Worm (Caenorhabditis elegans) whole organism, L4/young adult: Measurements from ENCODE around the gene C34C6.10.
A peak's percentile ranks its signal among the peaks of the same experiment; 100 is the strongest.

Experiments
- W03F9.2 ChIP-seq: fragments of 150-350 bp; optimal IDR thresholded peaks from 2 replicates; lab custom pipeline; 2014; ENCODE audit warnings: missing biosample characterization, missing genetic modification characterization
- dao-5 ChIP-seq: sonication (generic microtip); optimal IDR thresholded peaks from 2 replicates; lab custom pipeline; 2016; ENCODE audit warnings: missing genotype, missing genetic modification characterization, moderate library complexity, missing compliant biosample characterization
- him-1 ChIP-seq: sonication (generic microtip); optimal IDR thresholded peaks from 2 replicates; lab custom pipeline; 2016; ENCODE audit warnings: missing genotype, missing genetic modification reagents, missing genetic modification characterization, missing compliant biosample characterization

The C34C6.10 gene

DNA sequence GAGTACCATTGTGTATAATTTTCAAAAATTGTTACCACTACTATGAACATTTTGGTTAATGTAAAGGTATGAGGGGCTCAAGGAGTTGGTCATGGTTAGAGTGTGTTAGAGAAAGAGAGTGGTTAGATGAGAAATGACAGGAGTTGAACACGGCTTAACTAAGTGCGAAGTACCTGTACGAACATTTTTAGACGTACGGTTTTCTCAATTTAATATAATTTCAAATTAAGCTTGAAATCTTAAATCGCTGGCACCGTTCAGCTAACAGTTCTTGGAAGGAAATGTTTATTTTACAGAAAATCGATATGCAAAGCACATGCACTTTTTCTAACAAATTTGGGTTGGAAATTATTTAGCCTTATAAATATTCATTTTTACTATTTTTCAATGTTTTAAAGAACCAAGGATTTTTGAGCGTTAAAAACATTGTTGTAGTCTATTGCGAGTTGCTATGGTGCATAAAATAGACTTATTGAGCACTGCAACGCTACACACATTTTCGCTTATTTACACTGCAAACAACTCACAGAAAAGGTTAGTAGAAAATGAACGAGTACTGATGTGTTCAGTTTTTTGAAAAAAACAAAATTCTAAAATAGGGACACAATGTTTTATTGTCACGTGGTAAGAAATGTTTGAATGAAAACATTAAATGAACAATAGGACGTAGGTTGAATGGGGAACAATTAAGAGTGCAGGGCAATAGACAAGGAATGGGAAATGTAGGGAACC is 6.1 kb upstream of the C34C6.10 start, which contains the start of gene sphk-1:
TSS of gene sphk-1 (minus strand) at position 51 of the 732 bp plus-strand sequence.
- TF ChIP-seq W03F9.2 (tag; lab: Kevin White, UChicago) (no peak), him-1 (no peak), dao-5 (tag; lab: Kevin White, UChicago) (no peak)

DNA sequence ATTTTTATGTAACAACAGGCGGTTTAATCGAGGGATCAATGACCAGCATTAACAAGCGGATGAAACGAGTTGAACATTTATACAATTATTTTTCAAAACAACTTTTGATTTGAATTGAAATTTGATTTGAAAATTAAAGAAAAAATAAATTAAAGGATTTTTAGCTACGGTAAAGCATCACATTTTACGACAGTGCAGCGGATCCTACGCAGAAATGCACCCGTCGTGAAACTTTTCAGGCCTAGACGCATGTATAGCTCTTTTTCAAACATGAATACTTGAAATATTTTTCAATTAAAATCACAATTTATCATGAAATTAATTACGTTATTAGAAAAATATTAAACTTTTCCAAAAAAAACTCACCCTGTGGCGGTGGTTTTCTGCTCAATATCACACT is 5.4 kb upstream of the C34C6.10 start:
- no peak for TF ChIP-seq him-1
- TF ChIP-seq W03F9.2 (tag; lab: Kevin White, UChicago): no peak
- TF ChIP-seq dao-5 (tag; lab: Kevin White, UChicago): no peak

ce11 chrII:8698828-8699227 is 3.1 kb upstream of the C34C6.10 start, which contains the start of gene chdh-1:
Gene chdh-1 (minus strand): TSS chrII:8698928.
- TF ChIP-seq dao-5 (tag; lab: Kevin White, UChicago) (no peak), him-1 (no peak), W03F9.2 (tag; lab: Kevin White, UChicago) (no peak)

DNA sequence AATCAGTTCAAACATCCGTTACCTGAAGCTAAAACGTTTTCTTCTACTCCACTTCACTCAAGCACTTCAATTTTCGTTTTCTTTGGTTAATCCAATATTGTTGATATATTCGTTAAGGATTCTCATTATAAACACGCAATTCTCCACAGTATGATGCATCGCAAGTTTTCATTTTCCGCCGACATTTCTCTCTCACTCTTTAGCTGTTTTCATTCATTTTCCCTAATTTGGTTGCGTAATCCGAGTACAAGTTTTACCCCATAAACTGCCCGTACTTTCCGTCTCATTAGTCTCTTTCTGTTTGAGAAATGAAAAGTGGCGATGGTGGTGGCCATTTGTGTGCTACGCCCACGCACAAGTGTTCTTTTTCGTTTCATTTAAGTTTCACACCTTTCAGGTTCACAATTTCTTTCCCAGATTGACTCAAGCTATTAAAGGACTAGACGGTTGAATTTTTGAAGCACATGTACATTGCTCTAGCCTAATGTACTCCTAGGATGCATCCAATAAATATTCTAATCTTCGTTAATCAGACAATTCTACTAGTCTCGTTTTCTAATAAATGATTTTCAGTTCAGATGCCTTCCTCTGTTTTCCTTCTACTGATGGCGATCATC is 4.2 kb downstream of the C34C6.10 start, which contains the start of gene C34C6.3:
TSS of gene C34C6.3 (plus strand) at position 567 of the 617 bp plus-strand sequence.
- TF ChIP-seq dao-5 (tag; lab: Kevin White, UChicago) (no peak), him-1 (no peak), W03F9.2 (tag; lab: Kevin White, UChicago) (no peak)

ce11 chrII:8685623-8686022 is 10.1 kb downstream of the C34C6.10 start, which contains the start of gene C34C6.9:
Gene C34C6.9 (plus strand): TSS chrII:8685923.
- TF ChIP-seq him-1: no peak
- no peak for TF ChIP-seq W03F9.2 (tag; lab: Kevin White, UChicago)
- TF ChIP-seq dao-5 (tag; lab: Kevin White, UChicago): no peak

DNA sequence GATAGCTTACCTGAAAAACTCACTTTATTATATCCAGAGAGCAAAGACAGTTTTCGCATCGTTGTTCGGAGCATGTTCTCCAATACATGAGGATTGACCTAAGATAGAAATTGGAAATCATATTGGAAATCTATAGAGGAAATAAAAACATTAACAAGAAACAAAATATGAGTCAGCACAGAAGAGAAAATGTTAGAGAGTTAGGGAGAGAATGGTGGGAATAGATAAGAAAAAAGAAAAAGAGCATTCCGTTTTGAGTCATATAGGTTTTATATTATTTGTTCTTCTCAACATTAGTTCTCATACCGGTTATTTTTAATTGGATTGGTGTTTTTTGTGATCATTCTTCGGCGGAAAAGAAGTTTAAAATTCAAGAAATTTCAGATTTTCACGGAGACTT is 10.9 kb downstream of the C34C6.10 start, which contains the start of gene hgap-2:
TSS of gene hgap-2 (minus strand) at position 101 of the 400 bp plus-strand sequence.
- no peak for TF ChIP-seq W03F9.2 (tag; lab: Kevin White, UChicago)

- TF ChIP-seq dao-5 (tag; lab: Kevin White, UChicago) (no peak), W03F9.2 (tag; lab: Kevin White, UChicago) (peak; percentile 72), him-1 (peak; percentile 2)
These were observed 11.8 kb downstream of the C34C6.10 start for ce11 chrII:8683933-8684332.

DNA sequence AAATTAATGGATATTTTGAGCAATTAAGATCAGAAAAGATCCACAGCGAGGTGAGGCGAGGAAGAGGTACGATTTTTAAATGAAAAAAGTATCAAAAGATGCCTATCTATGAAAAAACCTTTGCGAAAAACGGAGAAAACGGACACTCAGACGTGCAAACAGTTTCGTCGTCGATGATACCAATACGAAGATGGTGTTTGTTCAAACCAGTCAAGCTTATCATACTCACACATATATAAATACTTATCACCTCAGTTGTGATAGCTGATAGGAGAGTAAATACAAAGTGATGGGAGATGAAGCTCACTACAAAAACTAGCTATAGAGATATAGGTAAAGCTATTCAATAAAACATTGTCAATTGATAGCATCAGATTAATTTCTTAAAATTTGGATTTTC is 15.9 kb downstream of the C34C6.10 start:
- TF ChIP-seq him-1: no peak
- no peak for TF ChIP-seq dao-5 (tag; lab: Kevin White, UChicago)
- TF ChIP-seq W03F9.2 (tag; lab: Kevin White, UChicago): no peak

- TF ChIP-seq dao-5 (tag; lab: Kevin White, UChicago) (no peak), W03F9.2 (tag; lab: Kevin White, UChicago) (no peak), him-1 (no peak)
These were observed 20.3 kb downstream of the C34C6.10 start for ce11 chrII:8675369-8675768.

- no peak for TF ChIP-seq him-1
- TF ChIP-seq dao-5 (tag; lab: Kevin White, UChicago): no peak
- TF ChIP-seq W03F9.2 (tag; lab: Kevin White, UChicago): no peak
These were observed 24.8 kb downstream of the C34C6.10 start for ce11 chrII:8670835-8671234.

ce11 chrII:8668871-8669270 is 26.8 kb downstream of the C34C6.10 start:
- TF ChIP-seq dao-5 (tag; lab: Kevin White, UChicago) (no peak), him-1 (no peak), W03F9.2 (tag; lab: Kevin White, UChicago) (no peak)

ce11 chrII:8664533-8664932 is 31.1 kb downstream of the C34C6.10 start, which contains the start of gene etc-1:
Gene etc-1 (plus strand): TSS chrII:8664833.
- TF ChIP-seq W03F9.2 (tag; lab: Kevin White, UChicago) (no peak), dao-5 (tag; lab: Kevin White, UChicago) (no peak), him-1 (no peak)

ce11 chrII:8661539-8661938 is 34.1 kb downstream of the C34C6.10 start, which contains the start of the genes piga-1 and eif-2Bepsilon:
Gene piga-1 (minus strand): TSS chrII:8661712.
Gene eif-2Bepsilon (plus strand): TSS chrII:8661869.
- TF ChIP-seq dao-5 (tag; lab: Kevin White, UChicago) (no peak), him-1 (no peak), W03F9.2 (tag; lab: Kevin White, UChicago) (no peak)

DNA sequence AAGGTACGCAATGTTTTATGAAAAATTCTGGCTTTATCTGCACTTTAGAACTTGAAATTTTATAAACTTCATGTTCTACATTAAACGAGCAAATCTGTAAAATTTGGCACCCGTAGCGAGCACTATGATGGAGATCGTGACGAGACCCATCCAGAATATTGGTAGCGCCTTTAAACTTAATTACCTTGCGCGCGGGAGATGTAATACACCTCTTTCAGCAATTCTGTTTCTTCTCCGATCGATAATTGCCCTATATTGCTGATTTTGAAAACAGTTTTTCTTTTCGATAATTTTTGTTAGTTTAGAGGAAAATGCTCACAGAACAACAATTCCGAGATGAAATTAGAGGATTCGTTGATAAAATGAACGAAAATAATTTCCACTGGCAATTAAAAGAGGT is 36.8 kb downstream of the C34C6.10 start, which contains the start of gene atg-10:
TSS of gene atg-10 (plus strand) at position 301 of the 400 bp plus-strand sequence.
- TF ChIP-seq dao-5 (tag; lab: Kevin White, UChicago) (no peak), him-1 (no peak), W03F9.2 (tag; lab: Kevin White, UChicago) (no peak)
